Worm (Caenorhabditis elegans): Measurements from ENCODE around the gene nspc-12.
"Not testable (repeated sequence)": the region's sequence is repeated elsewhere in the genome, so short reads cannot be mapped to it uniquely, and the experiment has no call there.

DNA sequence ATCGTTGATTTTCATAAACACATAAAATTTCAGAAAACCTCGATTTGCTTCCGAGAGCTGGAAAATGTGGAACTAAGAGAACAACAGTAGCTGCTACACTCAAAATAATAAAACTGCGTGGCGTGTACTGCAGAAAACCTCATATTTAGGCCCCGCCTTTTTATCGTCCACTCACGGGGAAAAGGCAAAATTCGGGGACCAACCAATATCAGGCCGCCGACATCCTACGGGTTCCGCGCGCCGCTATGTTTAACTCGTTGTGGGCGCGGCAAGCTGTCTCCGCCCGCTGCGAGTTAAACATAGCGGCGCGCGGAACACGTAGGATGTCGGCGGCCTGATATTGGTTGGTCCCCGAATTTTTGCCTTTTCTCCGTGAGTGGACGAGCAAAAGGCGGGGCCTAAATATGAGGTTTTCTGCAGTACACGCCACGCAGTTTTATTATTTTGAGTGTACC, 48.4 kb downstream of the nspc-12 start, which contains the start of gene F17A2.16:
- TF ChIP-seq aly-1 (tag; optimal IDR thresholded peaks at IDR 0.05); ceh-13 (GFP tag; optimal IDR thresholded peaks at IDR 0.05); hmbx-1 (tag; optimal IDR thresholded peaks at IDR 0.05); ets-7 (tag; optimal IDR thresholded peaks at IDR 0.05): not testable (repeated sequence)

All from whole organism, early embryonic.